Worm (Caenorhabditis elegans) whole organism, midembryonic: ENCODE measurements around the gene nhr-180.

Source experiments
- cog-1 ChIP-seq: sonication (generic microtip); optimal IDR thresholded peaks from 2 replicates; lab custom pipeline; 2016; ENCODE audit warnings: missing genetic modification characterization, missing compliant biosample characterization
- flt-1 ChIP-seq: fragments of 200-800 bp; sonication (Bioruptor generic); IDR thresholded peaks from 2 replicates; pipeline ENCODE4 v1.3.6; 2022; ENCODE audit warnings: missing genetic modification characterization, missing compliant biosample characterization
- tab-1 ChIP-seq: fragments of 200-800 bp; sonication (Bioruptor generic); IDR thresholded peaks from 2 replicates; pipeline ENCODE4 v1.3.6; 2022; ENCODE audit warnings: missing genetic modification characterization, missing compliant biosample characterization
- ztf-29 ChIP-seq: fragments of 200-800 bp; sonication (Bioruptor generic); IDR thresholded peaks from 2 replicates; pipeline ENCODE4 v1.3.6; 2022; ENCODE audit warnings: missing genetic modification reagents, missing genetic modification characterization, missing compliant biosample characterization

- TF ChIP-seq flt-1 (no peak), ztf-29 (no peak), tab-1 (GFP tag; lab: Robert Waterston, UW) (no peak), cog-1 (tag; lab: Kevin White, UChicago) (no peak)
These were observed 31.7 kb downstream of the nhr-180 start for ce11 chrV:635630-636029.
